Fruit fly (Drosophila melanogaster) whole organism, embryonic: ENCODE data around the gene CG32333.

Experiments
- Atf6 ChIP-seq: fragments of 200-800 bp; sonication (Bioruptor generic); IDR thresholded peaks from 2 replicates; pipeline ENCODE4 v1.3.6; 2022; ENCODE audit warnings: missing biosample characterization, missing genetic modification characterization
- C15 ChIP-seq: fragments of 200-800 bp; sonication (Bioruptor generic); IDR thresholded peaks from 3 replicates; pipeline ENCODE4 v1.3.6; 2022; ENCODE audit warnings: missing biosample characterization, missing genetic modification characterization
- CG10366 ChIP-seq: fragments of 200-800 bp; sonication (Bioruptor generic); IDR thresholded peaks from 2 replicates; pipeline ENCODE4 v1.3.6; 2022; ENCODE audit warnings: missing biosample characterization, missing genetic modification characterization
- CG10565 ChIP-seq: fragments of 200-800 bp; sonication (Bioruptor generic); optimal IDR thresholded peaks from 3 replicates; lab custom pipeline; 2016; ENCODE audit warnings: missing biosample characterization, mild to moderate bottlenecking, missing genetic modification characterization
- CG11695 ChIP-seq: fragments of 200-800 bp; sonication (Bioruptor generic); IDR thresholded peaks from 3 replicates; pipeline ENCODE4 v1.3.6; 2022; ENCODE audit warnings: missing biosample characterization, missing genetic modification characterization
- CG12071 ChIP-seq: fragments of 200-800 bp; sonication (Bioruptor generic); optimal IDR thresholded peaks from 3 replicates; lab custom pipeline; 2018; ENCODE audit warnings: missing biosample characterization, mild to moderate bottlenecking, missing genetic modification characterization
- CG12299 ChIP-seq: fragments of 200-800 bp; sonication (Bioruptor generic); optimal IDR thresholded peaks from 2 replicates; lab custom pipeline; 2018; ENCODE audit warnings: missing biosample characterization, mild to moderate bottlenecking, missing genetic modification characterization
- CG12769 ChIP-seq: fragments of 200-800 bp; sonication (Bioruptor generic); optimal IDR thresholded peaks from 2 replicates; lab custom pipeline; 2019; ENCODE audit warnings: missing biosample characterization, mild to moderate bottlenecking, missing genetic modification characterization, moderate library complexity
- CG12942 ChIP-seq: fragments of 200-800 bp; sonication (Bioruptor generic); optimal IDR thresholded peaks from 3 replicates; lab custom pipeline; 2016; ENCODE audit warnings: missing biosample characterization, missing genetic modification characterization
- CG14860 ChIP-seq: fragments of 200-800 bp; sonication (Bioruptor generic); IDR thresholded peaks from 3 replicates; pipeline ENCODE4 v1.3.6; 2022; ENCODE audit warnings: missing biosample characterization, missing genetic modification characterization; ENCODE audit not compliant: partially characterized antibody
- CG15601 ChIP-seq: fragments of 200-800 bp; sonication (Bioruptor generic); optimal IDR thresholded peaks from 3 replicates; lab custom pipeline; 2019; ENCODE audit warnings: missing biosample characterization, mild to moderate bottlenecking, missing genetic modification characterization, moderate library complexity
- CG17361 ChIP-seq: fragments of 200-800 bp; sonication (Bioruptor generic); IDR thresholded peaks from 3 replicates; pipeline ENCODE4 v1.3.6; 2022; ENCODE audit warnings: missing biosample characterization, missing genetic modification characterization
- CG17568 ChIP-seq: fragments of 200-800 bp; sonication (Bioruptor generic); optimal IDR thresholded peaks from 2 replicates; lab custom pipeline; 2018; ENCODE audit warnings: missing biosample characterization, mild to moderate bottlenecking, missing genetic modification characterization, moderate library complexity
- CG32772 ChIP-seq: fragments of 200-800 bp; sonication (Bioruptor generic); IDR thresholded peaks from 2 replicates; pipeline ENCODE4 v1.3.6; 2022; ENCODE audit warnings: missing biosample characterization, missing genetic modification characterization
- CG3281 ChIP-seq: fragments of 200-800 bp; sonication (Bioruptor generic); optimal IDR thresholded peaks from 3 replicates; lab custom pipeline; 2017; ENCODE audit warnings: missing biosample characterization, mild to moderate bottlenecking, missing genetic modification characterization
- CG4282 ChIP-seq: fragments of 200-800 bp; sonication (Bioruptor generic); optimal IDR thresholded peaks from 2 replicates; lab custom pipeline; 2016; ENCODE audit warnings: missing biosample characterization, missing genetic modification characterization
- CG7963 ChIP-seq: fragments of 200-800 bp; sonication (Bioruptor generic); IDR thresholded peaks from 3 replicates; pipeline ENCODE4 v1.3.6; 2022; ENCODE audit warnings: missing biosample characterization, missing genetic modification characterization; ENCODE audit not compliant: partially characterized antibody
- CG8281 ChIP-seq: fragments of 200-800 bp; sonication (Bioruptor generic); optimal IDR thresholded peaks from 2 replicates; lab custom pipeline; 2018; ENCODE audit warnings: missing biosample characterization, mild to moderate bottlenecking, missing genetic modification characterization, moderate library complexity
- CG8478 ChIP-seq: fragments of >200 bp; optimal IDR thresholded peaks from 2 replicates; lab custom pipeline; 2018
- CG8765 ChIP-seq: fragments of 200-800 bp; sonication (Bioruptor generic); IDR thresholded peaks from 2 replicates; pipeline ENCODE4 v1.3.6; 2022; ENCODE audit warnings: missing biosample characterization, missing genetic modification characterization
- CG8944 ChIP-seq: fragments of 200-800 bp; sonication (Bioruptor generic); optimal IDR thresholded peaks from 3 replicates; lab custom pipeline; 2016; ENCODE audit warnings: missing biosample characterization, missing genetic modification characterization
- CG9609 ChIP-seq: fragments of 200-800 bp; sonication (Bioruptor generic); optimal IDR thresholded peaks from 3 replicates; lab custom pipeline; 2016; ENCODE audit warnings: missing biosample characterization, missing genetic modification characterization
- Dfd ChIP-seq, 2 experiments: fragments of >200 bp; optimal IDR thresholded peaks; 2 replicates each; lab custom pipeline; 2017; ENCODE audit warnings: missing biosample characterization in 2 of 2, missing genetic modification characterization in 2 of 2
- E2f2 ChIP-seq: fragments of 200-800 bp; sonication (Bioruptor generic); IDR thresholded peaks from 2 replicates; pipeline ENCODE4 v1.3.6; 2022; ENCODE audit warnings: missing biosample characterization, missing genetic modification characterization
- GATAe ChIP-seq: fragments of 200-800 bp; sonication (Bioruptor generic); conservative IDR thresholded peaks from 2 replicates; pipeline ENCODE4 v1.3.6; 2022; ENCODE audit warnings: missing biosample characterization, missing genetic modification characterization
- Nf-YA ChIP-seq: fragments of 200-800 bp; sonication (Bioruptor generic); IDR thresholded peaks from 2 replicates; pipeline ENCODE4 v1.3.6; 2022; ENCODE audit warnings: missing biosample characterization, missing genetic modification characterization
- NfI ChIP-seq: fragments of 200-800 bp; sonication (Bioruptor generic); optimal IDR thresholded peaks from 3 replicates; lab custom pipeline; 2018; ENCODE audit warnings: missing biosample characterization, mild to moderate bottlenecking, missing genetic modification characterization, moderate library complexity
- Oli ChIP-seq: fragments of 200-800 bp; sonication (Bioruptor generic); optimal IDR thresholded peaks from 2 replicates; lab custom pipeline; 2018; ENCODE audit warnings: missing biosample characterization, mild to moderate bottlenecking, missing genetic modification characterization, moderate library complexity
- Poxn ChIP-seq: fragments of 200-800 bp; sonication (Bioruptor generic); IDR thresholded peaks from 2 replicates; pipeline ENCODE4 v1.3.6; 2022; ENCODE audit warnings: missing biosample characterization, missing genetic modification characterization
- Rfx ChIP-seq: fragments of 200-800 bp; sonication (Bioruptor generic); IDR thresholded peaks from 2 replicates; pipeline ENCODE4 v1.3.6; 2022; ENCODE audit warnings: missing biosample characterization, missing genetic modification characterization
- Stat92E ChIP-seq, 3 experiments: fragments of >200 bp in 2 of 3; fragments of 200-800 bp in 1 of 3; sonication (Bioruptor generic) in 1 of 3; optimal IDR thresholded peaks; 2 replicates each; lab custom pipeline; 2017 to 2019; ENCODE audit warnings: missing biosample characterization in 3 of 3, missing genetic modification characterization in 3 of 3, mild to moderate bottlenecking in 1 of 3, moderate library complexity in 1 of 3
- amos ChIP-seq: fragments of 200-800 bp; sonication (Bioruptor generic); IDR thresholded peaks from 2 replicates; pipeline ENCODE4 v1.3.6; 2022; ENCODE audit warnings: missing biosample characterization, missing genetic modification characterization; ENCODE audit not compliant: partially characterized antibody
- cad ChIP-seq: fragments of >200 bp; optimal IDR thresholded peaks from 2 replicates; lab custom pipeline; 2017; ENCODE audit warnings: missing biosample characterization, missing genetic modification characterization
- chinmo ChIP-seq: fragments of 200-800 bp; sonication (Bioruptor generic); IDR thresholded peaks from 4 replicates; pipeline ENCODE4 v1.3.6; 2022; ENCODE audit warnings: missing biosample characterization, missing genetic modification characterization; ENCODE audit not compliant: partially characterized antibody
- dati ChIP-seq: fragments of 200-800 bp; sonication (Bioruptor generic); IDR thresholded peaks from 2 replicates; pipeline ENCODE4 v1.3.6; 2022; ENCODE audit warnings: missing biosample characterization, missing genetic modification characterization
- esg ChIP-seq: fragments of 200-800 bp; sonication (Bioruptor generic); conservative IDR thresholded peaks from 2 replicates; pipeline ENCODE4 v1.3.6; 2022; ENCODE audit warnings: missing biosample characterization, missing genetic modification characterization
- fru ChIP-seq: fragments of >200 bp; optimal IDR thresholded peaks from 2 replicates; lab custom pipeline; 2017
- grau ChIP-seq: fragments of 200-800 bp; optimal IDR thresholded peaks from 3 replicates; lab custom pipeline; 2019; ENCODE audit warnings: missing biosample characterization, mild to moderate bottlenecking, missing genetic modification characterization, moderate library complexity
- gro ChIP-seq: fragments of 200-800 bp; sonication (Bioruptor generic); optimal IDR thresholded peaks from 2 replicates; lab custom pipeline; 2016; ENCODE audit warnings: missing biosample characterization, missing genetic modification characterization
- kni ChIP-seq: fragments of 200-800 bp; sonication (Bioruptor generic); optimal IDR thresholded peaks from 3 replicates; lab custom pipeline; 2017; ENCODE audit warnings: mild to moderate bottlenecking, missing biosample characterization, missing genetic modification reagents, missing genetic modification characterization
- lilli ChIP-seq: fragments of 200-800 bp; sonication (Bioruptor generic); optimal IDR thresholded peaks from 3 replicates; lab custom pipeline; 2016; ENCODE audit warnings: missing biosample characterization, missing genetic modification characterization
- nmo ChIP-seq: fragments of 200-800 bp; sonication (Bioruptor generic); optimal IDR thresholded peaks from 2 replicates; lab custom pipeline; 2018; ENCODE audit warnings: missing biosample characterization, mild to moderate bottlenecking, missing genetic modification characterization, moderate library complexity
- nom ChIP-seq: fragments of 200-800 bp; sonication (Bioruptor generic); optimal IDR thresholded peaks from 2 replicates; lab custom pipeline; 2017; ENCODE audit warnings: missing biosample characterization, missing genetic modification characterization, mild to moderate bottlenecking, moderate library complexity, missing genetic modification reagents
- pho ChIP-seq: fragments of 200-800 bp; sonication (Bioruptor generic); optimal IDR thresholded peaks from 2 replicates; lab custom pipeline; 2016; ENCODE audit warnings: missing biosample characterization, missing genetic modification characterization
- prd ChIP-seq, 3 experiments: fragments of >200 bp in 2 of 3; fragments of 200-800 bp in 1 of 3; sonication (Bioruptor generic) in 1 of 3; optimal IDR thresholded peaks in 2 of 3; IDR thresholded peaks in 1 of 3; 2 replicates in 2 of 3; 3 replicates in 1 of 3; pipeline versions ENCODE4 v1.3.6 to Lab custom; 2017 to 2022; ENCODE audit warnings: missing biosample characterization in 1 of 3, missing genetic modification characterization in 1 of 3
- scrt ChIP-seq: fragments of 200-800 bp; sonication (Bioruptor generic); optimal IDR thresholded peaks from 2 replicates; lab custom pipeline; 2018; ENCODE audit warnings: missing biosample characterization, mild to moderate bottlenecking, missing genetic modification characterization, moderate library complexity
- so ChIP-seq: fragments of 200-800 bp; sonication (Bioruptor generic); IDR thresholded peaks from 3 replicates; pipeline ENCODE4 v1.3.6; 2022; ENCODE audit warnings: missing biosample characterization, missing genetic modification characterization
- ssp ChIP-seq: fragments of 200-800 bp; sonication (Bioruptor generic); IDR thresholded peaks from 2 replicates; pipeline ENCODE4 v1.3.6; 2022; ENCODE audit warnings: missing biosample characterization, missing genetic modification characterization
- tio ChIP-seq: fragments of 200-800 bp; sonication (Bioruptor generic); optimal IDR thresholded peaks from 2 replicates; lab custom pipeline; 2017; ENCODE audit warnings: missing biosample characterization, missing genetic modification characterization, inconsistent platforms
- usp ChIP-seq: fragments of >200 bp; optimal IDR thresholded peaks from 2 replicates; lab custom pipeline; 2017; ENCODE audit warnings: missing biosample characterization, missing genetic modification characterization

Gene CG32333

dm6 chr3L:1319097-1319725 is 43.5 kb downstream of the CG32333 start (continued):
- TF ChIP-seq amos (GFP tag; lab: Robert Waterston, UW) (no peak), chinmo (GFP tag; lab: Robert Waterston, UW) (no peak), CG8478 (no peak), CG14860 (GFP tag; lab: Robert Waterston, UW) (no peak), CG8281 (tag; lab: Kevin White, UChicago) (peak; percentile 53), C15 (GFP tag; lab: Robert Waterston, UW) (peak; percentile 35; the same call in 1 of the 3 replicates), CG17361 (peak; percentile 79), nom (GFP tag; lab: Kevin White, UChicago) (peak; percentile 72), CG8765 (no peak; the same call in 1 of the 2 replicates), ssp (GFP tag; lab: Robert Waterston, UW) (peak; percentile 67), CG4282 (no peak), CG12769 (tag; lab: Kevin White, UChicago) (peak; percentile 69), CG17568 (GFP tag; lab: Kevin White, UChicago) (no peak), E2f2 (GFP tag; lab: Robert Waterston, UW) (peak; percentile 48; the same call in 1 of the 2 replicates), CG32772 (GFP tag; lab: Robert Waterston, UW) (peak; percentile 86), prd (optimal IDR thresholded peaks at IDR 0.05; lab: Kevin White, UChicago) (no peak), prd (GFP tag; IDR thresholded peaks at IDR 0.05; lab: Robert Waterston, UW) (peak; percentile 85), CG7963 (GFP tag; lab: Robert Waterston, UW) (no peak), tio (GFP tag; lab: Kevin White, UChicago) (peak; percentile 40), Dfd (GFP tag; optimal IDR thresholded peaks at IDR 0.05; lab: Kevin White, UChicago) (no peak), gro (GFP tag; lab: Kevin White, UChicago) (no peak), CG3281 (GFP tag; lab: Kevin White, UChicago) (peak; percentile 11), esg (GFP tag; lab: Robert Waterston, UW) (peak; percentile 74), CG9609 (GFP tag; lab: Kevin White, UChicago) (peak; percentile 64), nmo (GFP tag; lab: Kevin White, UChicago) (peak; percentile 85), GATAe (GFP tag; lab: Robert Waterston, UW) (no peak), scrt (GFP tag; lab: Kevin White, UChicago) (peak; percentile 54), cad (GFP tag; lab: Kevin White, UChicago) (no peak), lilli (GFP tag; lab: Kevin White, UChicago) (peak; percentile 61), CG12942 (GFP tag; lab: Kevin White, UChicago) (peak; percentile 68), kni (GFP tag; lab: Kevin White, UChicago) (no peak), Rfx (GFP tag; lab: Robert Waterston, UW) (peak; percentile 51), usp (GFP tag; lab: Kevin White, UChicago) (no peak), Nf-YA (GFP tag; lab: Robert Waterston, UW) (peak; percentile 80), fru (lab: Kevin White, UChicago) (no peak), dati (0 out of 2 replicates have a peak, but pooled peaks have one; percentile 27), CG11695 (GFP tag; lab: Robert Waterston, UW) (peak; percentile 62), CG10366 (GFP tag; lab: Robert Waterston, UW) (peak; percentile 81), pho (GFP tag; lab: Kevin White, UChicago) (peak; percentile 51), CG10565 (GFP tag; lab: Kevin White, UChicago) (peak; percentile 39), Poxn (no peak), CG8944 (GFP tag; lab: Kevin White, UChicago) (peak; percentile 73), Stat92E (GFP tag; optimal IDR thresholded peaks at IDR 0.05; lab: Kevin White, UChicago) (no peak), Oli (tag; lab: Kevin White, UChicago) (peak; percentile 81), so (GFP tag; lab: Robert Waterston, UW) (peak; percentile 87), CG12299 (tag; lab: Kevin White, UChicago) (peak; percentile 27), CG15601 (peak; percentile 80), Atf6 (peak; percentile 47; the same call in 1 of the 2 replicates), CG12071 (GFP tag; lab: Kevin White, UChicago) (peak; percentile 82), NfI (GFP tag; lab: Kevin White, UChicago) (peak; percentile 80), grau (tag; lab: Kevin White, UChicago) (peak; percentile 66)
